Worm (Caenorhabditis elegans) whole organism, young adult: Measurements from ENCODE around the gene F21A3.11.

Source experiments
- F33H1.4 ChIP-seq: fragments of 200-800 bp; sonication (Bioruptor generic); IDR thresholded peaks from 2 replicates; pipeline ENCODE4 v1.3.6; 2022; ENCODE audit warnings: missing genetic modification reagents, missing genetic modification characterization, missing compliant biosample characterization
- T07F8.4 ChIP-seq: sonication (generic microtip); optimal IDR thresholded peaks from 2 replicates; lab custom pipeline; 2016; ENCODE audit warnings: mild to moderate bottlenecking, missing genetic modification characterization, moderate library complexity, missing compliant biosample characterization
- ama-1 ChIP-seq, 3 experiments: fragments of 150-350 bp in 1 of 3; sonication (generic microtip) in 2 of 3; optimal IDR thresholded peaks; 2 replicates each; lab custom pipeline; 2014 to 2018; ENCODE audit warnings: missing biosample characterization in 2 of 3, missing genetic modification characterization in 2 of 3, missing genetic modification reagents in 2 of 3
- chd-7 ChIP-seq: sonication (generic microtip); optimal IDR thresholded peaks from 2 replicates; lab custom pipeline; 2016; ENCODE audit warnings: mild to moderate bottlenecking, missing genetic modification characterization, moderate library complexity, missing compliant biosample characterization
- dpl-1 ChIP-seq: fragments of 150-350 bp; optimal IDR thresholded peaks from 2 replicates; lab custom pipeline; 2014; ENCODE audit warnings: missing biosample characterization, missing genetic modification reagents, missing genetic modification characterization
- egrh-3 ChIP-seq: fragments of 200-800 bp; sonication (Bioruptor generic); IDR thresholded peaks from 2 replicates; pipeline ENCODE4 v1.3.6; 2022; ENCODE audit warnings: missing genetic modification reagents, missing genetic modification characterization, missing compliant biosample characterization
- gei-17 ChIP-seq: fragments of 200-800 bp; sonication (Bioruptor generic); optimal IDR thresholded peaks from 2 replicates; lab custom pipeline; 2018; ENCODE audit warnings: mild to moderate bottlenecking, missing genetic modification characterization, missing compliant biosample characterization
- madf-3 ChIP-seq: fragments of 200-800 bp; sonication (Bioruptor generic); IDR thresholded peaks from 2 replicates; pipeline ENCODE4 v1.3.6; 2022; ENCODE audit warnings: missing genetic modification reagents, missing genetic modification characterization, missing compliant biosample characterization
- nhr-90 ChIP-seq: sonication (generic microtip); optimal IDR thresholded peaks from 2 replicates; lab custom pipeline; 2016; ENCODE audit warnings: missing genotype, mild to moderate bottlenecking, missing genetic modification characterization, missing compliant biosample characterization
- snpc-3.4 ChIP-seq: sonication (generic microtip); optimal IDR thresholded peaks from 2 replicates; lab custom pipeline; 2017; ENCODE audit warnings: missing genetic modification characterization, mild to moderate bottlenecking, missing compliant biosample characterization, antibody characterized with exemption, moderate library complexity, missing genotype, missing genetic modification reagents
- snpc-4 ChIP-seq, 5 experiments: fragments of 150-350 bp in 1 of 5; sonication (generic microtip) in 4 of 5; optimal IDR thresholded peaks; 2 replicates each; lab custom pipeline; 2014 to 2018; ENCODE audit warnings: missing genetic modification characterization in 5 of 5, missing biosample characterization in 3 of 5, antibody characterized with exemption in 2 of 5, mild to moderate bottlenecking in 2 of 5, missing compliant biosample characterization in 2 of 5, missing genotype in 2 of 5, moderate library complexity in 2 of 5, missing genetic modification reagents in 1 of 5
- ztf-18 ChIP-seq: sonication (generic microtip); optimal IDR thresholded peaks from 2 replicates; lab custom pipeline; 2016; ENCODE audit warnings: missing genotype, mild to moderate bottlenecking, missing genetic modification characterization, missing compliant biosample characterization

DNA sequence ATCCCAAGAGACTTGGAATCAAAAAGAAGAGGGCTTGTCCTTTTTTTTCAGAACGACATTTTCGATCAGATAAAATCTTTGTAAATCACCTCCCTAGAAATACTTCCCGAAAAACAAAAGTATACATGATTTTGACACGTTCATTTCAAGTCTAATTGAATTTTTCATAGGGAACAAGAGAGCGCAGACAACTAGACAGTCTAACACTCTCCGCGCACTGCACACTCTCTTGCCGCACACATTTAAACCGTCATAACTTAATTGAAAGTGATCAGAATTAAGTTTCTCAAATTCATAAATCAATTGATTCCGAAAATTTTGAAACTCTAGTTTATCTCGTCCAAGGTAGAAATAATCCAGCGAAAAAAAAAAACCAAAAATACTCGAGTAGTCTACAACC is 26.7 kb upstream of the F21A3.11 start:
- TF ChIP-seq egrh-3 (GFP tag; lab: Robert Waterston, UW) (no peak), snpc-4 (GFP tag; optimal IDR thresholded peaks at IDR 0.05; lab: Kevin White, UChicago) (no peak), snpc-4 (tag; optimal IDR thresholded peaks at IDR 0.05; lab: Kevin White, UChicago) (no peak), F33H1.4 (no peak), gei-17 (GFP tag; lab: Kevin White, UChicago) (no peak), nhr-90 (tag; lab: Kevin White, UChicago) (no peak), chd-7 (tag; lab: Kevin White, UChicago) (no peak), madf-3 (GFP tag; lab: Robert Waterston, UW) (no peak), ama-1 (optimal IDR thresholded peaks at IDR 0.05; lab: Kevin White, UChicago) (no peak), ama-1 (GFP tag; optimal IDR thresholded peaks at IDR 0.05; lab: Kevin White, UChicago) (no peak), snpc-3.4 (tag; lab: Kevin White, UChicago) (no peak), ztf-18 (tag; lab: Kevin White, UChicago) (no peak), T07F8.4 (tag; lab: Kevin White, UChicago) (no peak), dpl-1 (GFP tag; lab: Kevin White, UChicago) (no peak)
